Worm (Caenorhabditis elegans) whole organism, L1 larva: ENCODE results near the gene Y38F1A.2.

ENCODE experiments used
- C04F5.9 ChIP-seq: sonication (generic microtip); optimal IDR thresholded peaks from 2 replicates; lab custom pipeline; 2016; ENCODE audit warnings: missing genetic modification characterization, missing compliant biosample characterization
- C34B4.2 ChIP-seq: sonication (generic microtip); optimal IDR thresholded peaks from 2 replicates; lab custom pipeline; 2017; ENCODE audit warnings: mild to moderate bottlenecking, missing genetic modification characterization, missing compliant biosample characterization
- F16B12.6 ChIP-seq: fragments of 150-350 bp; optimal IDR thresholded peaks from 2 replicates; lab custom pipeline; 2014; ENCODE audit warnings: missing biosample characterization, missing genetic modification characterization
- Y116A8C.19 ChIP-seq: sonication (generic microtip); optimal IDR thresholded peaks from 2 replicates; lab custom pipeline; 2016; ENCODE audit warnings: missing compliant biosample characterization, missing genetic modification characterization, borderline replicate concordance
- aly-2 ChIP-seq: fragments of 150-350 bp; optimal IDR thresholded peaks from 2 replicates; lab custom pipeline; 2014; ENCODE audit warnings: missing biosample characterization, missing genetic modification characterization
- blmp-1 ChIP-seq: fragments of 150-350 bp; optimal IDR thresholded peaks from 2 replicates; lab custom pipeline; 2014; ENCODE audit warnings: missing biosample characterization, missing genetic modification characterization
- ceh-63 ChIP-seq: fragments of 200-800 bp; sonication (Bioruptor generic); optimal IDR thresholded peaks from 2 replicates; lab custom pipeline; 2018; ENCODE audit warnings: mild to moderate bottlenecking, missing genetic modification characterization, missing compliant biosample characterization
- ceh-82 ChIP-seq, 3 experiments: fragments of 150-350 bp in 1 of 3; sonication (generic microtip) in 2 of 3; optimal IDR thresholded peaks; 2 replicates each; lab custom pipeline; 2014 to 2017; ENCODE audit warnings: missing biosample characterization in 3 of 3, missing genetic modification characterization in 3 of 3
- ceh-88 ChIP-seq: fragments of 200-800 bp; sonication (Bioruptor generic); IDR thresholded peaks from 2 replicates; pipeline ENCODE4 v1.3.6; 2022; ENCODE audit warnings: missing genetic modification characterization, missing compliant biosample characterization
- ceh-90 ChIP-seq: sonication (generic microtip); optimal IDR thresholded peaks from 2 replicates; lab custom pipeline; 2016; ENCODE audit warnings: missing genetic modification characterization, missing compliant biosample characterization
- ces-1 ChIP-seq: fragments of 150-350 bp; optimal IDR thresholded peaks from 2 replicates; lab custom pipeline; 2014; ENCODE audit warnings: missing biosample characterization, missing genetic modification reagents, missing genetic modification characterization
- dpl-1 ChIP-seq, 3 experiments: fragments of 150-350 bp in 2 of 3; sonication (generic microtip) in 1 of 3; optimal IDR thresholded peaks; 2 replicates each; lab custom pipeline; 2014 to 2017; ENCODE audit warnings: missing biosample characterization in 3 of 3, missing genetic modification characterization in 3 of 3, missing genetic modification reagents in 3 of 3
- dsc-1 ChIP-seq: sonication (generic microtip); optimal IDR thresholded peaks from 2 replicates; lab custom pipeline; 2016; ENCODE audit warnings: mild to moderate bottlenecking, missing genetic modification characterization, missing compliant biosample characterization
- efl-3 ChIP-seq: fragments of 200-800 bp; sonication (Bioruptor generic); optimal IDR thresholded peaks from 2 replicates; lab custom pipeline; 2018; ENCODE audit warnings: mild to moderate bottlenecking, missing genetic modification characterization, missing compliant biosample characterization
- egl-27 ChIP-seq, 2 experiments: fragments of 150-350 bp in 1 of 2; sonication (generic microtip); optimal IDR thresholded peaks; 3 replicates each; lab custom pipeline; 2017 to 2018; ENCODE audit warnings: missing biosample characterization in 2 of 2, missing genetic modification characterization in 2 of 2, missing genetic modification reagents in 2 of 2
- elt-2 ChIP-seq: sonication (generic microtip); optimal IDR thresholded peaks from 2 replicates; lab custom pipeline; 2016; ENCODE audit warnings: missing genetic modification characterization, mild to moderate bottlenecking, inconsistent platforms, missing compliant biosample characterization, missing genetic modification reagents
- elt-3 ChIP-seq, 6 experiments: fragments of 150-350 bp in 1 of 6; sonication (generic microtip); optimal IDR thresholded peaks; 2 replicates each; lab custom pipeline; 2017 to 2018; ENCODE audit warnings: missing biosample characterization in 6 of 6, missing genetic modification characterization in 6 of 6, inconsistent platforms in 1 of 6
- ets-5 ChIP-seq: fragments of 200-800 bp; sonication (Bioruptor generic); IDR thresholded peaks from 2 replicates; pipeline ENCODE4 v1.3.6; 2022; ENCODE audit warnings: missing genetic modification characterization, missing compliant biosample characterization
- fkh-4 ChIP-seq: sonication (generic microtip); optimal IDR thresholded peaks from 2 replicates; lab custom pipeline; 2016; ENCODE audit warnings: missing compliant biosample characterization, missing genetic modification characterization, borderline replicate concordance
- fkh-8 ChIP-seq: sonication (generic microtip); optimal IDR thresholded peaks from 2 replicates; lab custom pipeline; 2016; ENCODE audit warnings: mild to moderate bottlenecking, missing genetic modification characterization, missing compliant biosample characterization
- fos-1 ChIP-seq: fragments of 150-350 bp; optimal IDR thresholded peaks from 2 replicates; lab custom pipeline; 2014; ENCODE audit warnings: missing biosample characterization, missing genetic modification characterization
- hlh-17 ChIP-seq: fragments of 200-800 bp; sonication (Bioruptor generic); optimal IDR thresholded peaks from 2 replicates; lab custom pipeline; 2018; ENCODE audit warnings: missing genetic modification characterization, mild to moderate bottlenecking, missing compliant biosample characterization, moderate library complexity, borderline replicate concordance
- hlh-4 ChIP-seq: sonication (generic microtip); optimal IDR thresholded peaks from 2 replicates; lab custom pipeline; 2016; ENCODE audit warnings: mild to moderate bottlenecking, missing genetic modification characterization, missing compliant biosample characterization
- hpl-2 ChIP-seq: fragments of 150-350 bp; optimal IDR thresholded peaks from 2 replicates; lab custom pipeline; 2014; ENCODE audit warnings: missing biosample characterization, missing genetic modification reagents, missing genetic modification characterization
- irx-1 ChIP-seq: sonication (generic microtip); optimal IDR thresholded peaks from 2 replicates; lab custom pipeline; 2016; ENCODE audit warnings: missing genetic modification characterization, missing compliant biosample characterization
- isw-1 ChIP-seq: fragments of 200-800 bp; sonication (Bioruptor generic); IDR thresholded peaks from 2 replicates; pipeline ENCODE4 v1.3.6; 2022; ENCODE audit warnings: missing genetic modification characterization, missing compliant biosample characterization
- lin-14 ChIP-seq: fragments of 200-800 bp; sonication (Bioruptor generic); optimal IDR thresholded peaks from 2 replicates; lab custom pipeline; 2018; ENCODE audit warnings: mild to moderate bottlenecking, missing genetic modification characterization, moderate library complexity, missing compliant biosample characterization
- lin-15B ChIP-seq: fragments of 150-350 bp; sonication (generic microtip); optimal IDR thresholded peaks from 3 replicates; lab custom pipeline; 2014; ENCODE audit warnings: missing biosample characterization, missing genetic modification characterization
- lin-39 ChIP-seq: fragments of 150-350 bp; optimal IDR thresholded peaks from 2 replicates; lab custom pipeline; 2014; ENCODE audit warnings: missing biosample characterization, missing genetic modification reagents, missing genetic modification characterization
- lir-3 ChIP-seq: sonication (generic microtip); optimal IDR thresholded peaks from 2 replicates; lab custom pipeline; 2016; ENCODE audit warnings: mild to moderate bottlenecking, missing genetic modification characterization, moderate library complexity, missing compliant biosample characterization; ENCODE audit not compliant: poor library complexity
- lsy-2 ChIP-seq, 2 experiments: fragments of 150-350 bp; optimal IDR thresholded peaks; 2 replicates each; lab custom pipeline; 2014; ENCODE audit warnings: missing biosample characterization in 2 of 2, missing genetic modification characterization in 2 of 2
- mef-2 ChIP-seq: fragments of 150-350 bp; optimal IDR thresholded peaks from 2 replicates; lab custom pipeline; 2014; ENCODE audit warnings: missing biosample characterization, missing genetic modification characterization
- mep-1 ChIP-seq: fragments of 150-350 bp; optimal IDR thresholded peaks from 2 replicates; lab custom pipeline; 2014; ENCODE audit warnings: missing biosample characterization, missing genetic modification characterization
- nhr-12 ChIP-seq: sonication (generic microtip); optimal IDR thresholded peaks from 2 replicates; lab custom pipeline; 2017; ENCODE audit warnings: missing biosample characterization, missing genetic modification characterization
- nhr-20 ChIP-seq: sonication (generic microtip); optimal IDR thresholded peaks from 2 replicates; lab custom pipeline; 2016; ENCODE audit warnings: mild to moderate bottlenecking, missing genetic modification characterization, missing compliant biosample characterization
- nhr-47 ChIP-seq: sonication (generic microtip); optimal IDR thresholded peaks from 2 replicates; lab custom pipeline; 2016; ENCODE audit warnings: mild to moderate bottlenecking, missing genetic modification characterization, moderate library complexity, missing compliant biosample characterization
- nhr-71 ChIP-seq: sonication (generic microtip); optimal IDR thresholded peaks from 2 replicates; lab custom pipeline; 2016; ENCODE audit warnings: mild to moderate bottlenecking, missing genetic modification characterization, moderate library complexity, missing compliant biosample characterization
- nhr-84 ChIP-seq: sonication (generic microtip); optimal IDR thresholded peaks from 2 replicates; lab custom pipeline; 2017; ENCODE audit warnings: missing biosample characterization, missing genetic modification characterization
- nhr-85 ChIP-seq: sonication (generic microtip); peaks from one replicate; lab custom pipeline; 2016; ENCODE audit warnings: missing genetic modification characterization, inconsistent platforms, missing compliant biosample characterization
- nhr-90 ChIP-seq: sonication (generic microtip); optimal IDR thresholded peaks from 2 replicates; lab custom pipeline; 2016; ENCODE audit warnings: mild to moderate bottlenecking, missing genetic modification characterization, missing compliant biosample characterization; ENCODE audit not compliant: poor library complexity
- pqm-1 ChIP-seq: sonication (generic microtip); optimal IDR thresholded peaks from 3 replicates; lab custom pipeline; 2017; ENCODE audit warnings: missing biosample characterization, missing genetic modification characterization
- rnt-1 ChIP-seq: sonication (generic microtip); optimal IDR thresholded peaks from 2 replicates; lab custom pipeline; 2016; ENCODE audit warnings: mild to moderate bottlenecking, missing genetic modification characterization, moderate library complexity, missing compliant biosample characterization
- skn-1 ChIP-seq: fragments of 150-350 bp; optimal IDR thresholded peaks from 2 replicates; lab custom pipeline; 2014; ENCODE audit warnings: missing biosample characterization, missing genetic modification characterization
- sox-4 ChIP-seq: sonication (generic microtip); optimal IDR thresholded peaks from 2 replicates; lab custom pipeline; 2016; ENCODE audit warnings: missing genetic modification characterization, missing compliant biosample characterization
- sptf-1 ChIP-seq: fragments of 150-350 bp; optimal IDR thresholded peaks from 2 replicates; lab custom pipeline; 2014; ENCODE audit warnings: missing biosample characterization, missing genetic modification characterization
- swsn-7 ChIP-seq: sonication (generic microtip); optimal IDR thresholded peaks from 2 replicates; lab custom pipeline; 2016; ENCODE audit warnings: missing genetic modification characterization, missing compliant biosample characterization
- tbx-2 ChIP-seq: sonication (generic microtip); optimal IDR thresholded peaks from 2 replicates; lab custom pipeline; 2016; ENCODE audit warnings: missing genetic modification characterization, missing compliant biosample characterization
- tlp-1 ChIP-seq: fragments of 150-350 bp; optimal IDR thresholded peaks from 2 replicates; lab custom pipeline; 2014; ENCODE audit warnings: missing biosample characterization, missing genetic modification characterization
- unc-130 ChIP-seq: fragments of 150-350 bp; optimal IDR thresholded peaks from 2 replicates; lab custom pipeline; 2017; ENCODE audit warnings: missing biosample characterization, missing genetic modification characterization, inconsistent platforms
- unc-30 ChIP-seq: sonication (generic microtip); optimal IDR thresholded peaks from 2 replicates; lab custom pipeline; 2017; ENCODE audit warnings: missing biosample characterization, missing genetic modification characterization
- unc-62 ChIP-seq: fragments of 150-350 bp; optimal IDR thresholded peaks from 2 replicates; lab custom pipeline; 2014; ENCODE audit warnings: missing biosample characterization, missing genetic modification reagents, missing genetic modification characterization
- unc-86 ChIP-seq: sonication (generic microtip); optimal IDR thresholded peaks from 2 replicates; lab custom pipeline; 2016; ENCODE audit warnings: missing genetic modification characterization, missing compliant biosample characterization
- ztf-11 ChIP-seq, 2 experiments: sonication (generic microtip); optimal IDR thresholded peaks; 2 replicates each; lab custom pipeline; 2016 to 2017; ENCODE audit warnings: missing genetic modification characterization in 2 of 2, missing biosample characterization in 1 of 2, missing compliant biosample characterization in 1 of 2
- ztf-4 ChIP-seq: fragments of 150-350 bp; optimal IDR thresholded peaks from 2 replicates; lab custom pipeline; 2014; ENCODE audit warnings: missing biosample characterization, missing genetic modification characterization

Gene Y38F1A.2

DNA sequence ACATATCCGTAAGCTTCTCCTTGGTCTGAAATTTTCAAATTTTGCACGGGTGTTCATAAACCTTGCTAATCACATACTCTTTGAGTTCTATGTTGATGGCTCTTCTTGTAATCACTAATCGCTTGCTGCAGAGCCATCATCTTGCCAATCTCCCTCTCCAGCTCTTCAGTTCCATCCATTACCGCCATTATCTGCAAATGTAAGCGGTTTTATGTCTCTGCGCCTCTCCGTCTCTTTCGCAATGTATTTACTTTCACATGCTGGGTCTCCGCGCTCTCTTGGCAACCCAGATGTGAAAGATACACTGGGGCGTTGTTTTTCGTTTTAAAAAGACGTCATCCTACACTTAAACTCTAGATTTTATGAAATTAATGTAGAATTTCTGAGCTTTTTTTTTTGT is 1.5 kb upstream of the Y38F1A.2 start (continued):
- TF ChIP-seq ceh-82 (tag; optimal IDR thresholded peaks at IDR 0.05; lab: Kevin White, UChicago) (peak in 2 of 3 experiments; percentile 23 to 36), mep-1 (tag; lab: Kevin White, UChicago) (peak; percentile 47), swsn-7 (tag; lab: Kevin White, UChicago) (peak; percentile 33), tbx-2 (no peak), ztf-11 (tag; optimal IDR thresholded peaks at IDR 0.05; lab: Kevin White, UChicago) (no peak), ceh-90 (tag; lab: Kevin White, UChicago) (no peak), isw-1 (GFP tag; lab: Robert Waterston, UW) (no peak), rnt-1 (tag; lab: Kevin White, UChicago) (peak; percentile 81), unc-86 (tag; lab: Kevin White, UChicago) (no peak), nhr-84 (tag; lab: Kevin White, UChicago) (no peak), fkh-8 (tag; lab: Kevin White, UChicago) (peak; percentile 41), ceh-88 (GFP tag; lab: Robert Waterston, UW) (no peak), fkh-4 (tag; lab: Kevin White, UChicago) (no peak), ces-1 (GFP tag; lab: Kevin White, UChicago) (no peak), lsy-2 (tag; optimal IDR thresholded peaks at IDR 0.05; lab: Kevin White, UChicago) (peak; percentile 24 to 60), hlh-17 (GFP tag; lab: Kevin White, UChicago) (no peak), nhr-90 (tag; lab: Kevin White, UChicago) (no peak), nhr-12 (tag; lab: Kevin White, UChicago) (no peak), ceh-63 (no peak), elt-2 (tag; lab: Kevin White, UChicago) (no peak), efl-3 (GFP tag; lab: Kevin White, UChicago) (no peak), tlp-1 (no peak), elt-3 (tag; optimal IDR thresholded peaks at IDR 0.05; lab: Kevin White, UChicago) (peak in 1 of 6 experiments; percentile 25), unc-62 (GFP tag; lab: Kevin White, UChicago) (no peak), ztf-4 (tag; lab: Kevin White, UChicago) (no peak), sptf-1 (tag; lab: Kevin White, UChicago) (no peak), blmp-1 (tag; lab: Kevin White, UChicago) (peak; percentile 56), unc-130 (tag; lab: Kevin White, UChicago) (peak; percentile 26), ets-5 (no peak), dpl-1 (GFP tag; optimal IDR thresholded peaks at IDR 0.05; lab: Kevin White, UChicago) (peak; percentile 23 to 28 (median 27)), lin-39 (tag; lab: Kevin White, UChicago) (no peak), nhr-47 (tag; lab: Kevin White, UChicago) (peak; percentile 46), nhr-20 (tag; lab: Kevin White, UChicago) (peak; percentile 16), lin-15B (no peak), dsc-1 (tag; lab: Kevin White, UChicago) (peak; percentile 1), nhr-71 (peak; percentile 60), F16B12.6 (tag; lab: Kevin White, UChicago) (no peak), egl-27 (tag; optimal IDR thresholded peaks at IDR 0.05; lab: Kevin White, UChicago) (no peak), C34B4.2 (no peak), lir-3 (no peak), mef-2 (no peak), C04F5.9 (tag; lab: Kevin White, UChicago) (no peak), sox-4 (tag; lab: Kevin White, UChicago) (no peak), pqm-1 (tag; lab: Kevin White, UChicago) (no peak), irx-1 (tag; lab: Kevin White, UChicago) (no peak), skn-1 (tag; lab: Kevin White, UChicago) (peak; percentile 57), hlh-4 (tag; lab: Kevin White, UChicago) (no peak), fos-1 (no peak), Y116A8C.19 (tag; lab: Kevin White, UChicago) (no peak), unc-30 (tag; lab: Kevin White, UChicago) (no peak), hpl-2 (GFP tag; lab: Kevin White, UChicago) (no peak), nhr-85 (tag; lab: Kevin White, UChicago) (no peak), lin-14 (GFP tag; lab: Kevin White, UChicago) (no peak), aly-2 (tag; lab: Kevin White, UChicago) (no peak)
